Worm (Caenorhabditis elegans): ENCODE results near the gene nnt-1.
A peak's percentile ranks its signal among the peaks of the same experiment; 100 is the strongest.

The nnt-1 gene

ce11 chrX:6118086-6118825 lies 3.9 kb upstream of the nnt-1 start, which contains the start of gene C15H9.2:
C15H9.2 (plus strand) TSS chrX:6118526.
- TF ChIP-seq F23B12.7 (tag; optimal IDR thresholded peaks at IDR 0.05; ENCODE audit: insufficient read depth) (no peak), nhr-80 (tag; optimal IDR thresholded peaks at IDR 0.05) (peak; percentile 56), fkh-3 (tag; optimal IDR thresholded peaks at IDR 0.05) (no peak), ceh-91 (GFP tag; IDR thresholded peaks at IDR 0.05) (no peak), cebp-2 (GFP tag; IDR thresholded peaks at IDR 0.05) (no peak), F37B4.10 (GFP tag; IDR thresholded peaks at IDR 0.05) (no peak), F39B2.1 (GFP tag; IDR thresholded peaks at IDR 0.05) (no peak)

- no peak for TF ChIP-seq let-607 (tag; optimal IDR thresholded peaks at IDR 0.05)
- TF ChIP-seq rpc-1 (optimal IDR thresholded peaks at IDR 0.05): no peak
- TF ChIP-seq rpc-1 (tag; optimal IDR thresholded peaks at IDR 0.05): no peak
- peak; percentile 28 for TF ChIP-seq pha-4 (tag; optimal IDR thresholded peaks at IDR 0.05)
- TF ChIP-seq lag-1 (GFP tag; IDR thresholded peaks at IDR 0.05): no peak
- no peak for TF ChIP-seq dox-1 (GFP tag; IDR thresholded peaks at IDR 0.05)
- no peak for TF ChIP-seq nhr-80 (tag; optimal IDR thresholded peaks at IDR 0.05)
- TF ChIP-seq let-526 (GFP tag; IDR thresholded peaks at IDR 0.05): no peak
Observed at ce11 chrX:6121279-6121678, 832 bp upstream of the nnt-1 start.

ce11 chrX:6128225-6128686 lies 6.1 kb downstream of the nnt-1 start, which contains the start of gene C15H9.9:
C15H9.9 (minus strand) TSS chrX:6128275.
- peak; percentile 63; the same call in 1 of the 2 replicates for TF ChIP-seq nfyb-1 (GFP tag; IDR thresholded peaks at IDR 0.05)
- TF ChIP-seq zfh-2 (GFP tag; conservative IDR thresholded peaks at IDR 0.05): peak; percentile 53
- TF ChIP-seq hmg-20 (GFP tag; IDR thresholded peaks at IDR 0.05): no peak
- no peak for TF ChIP-seq cebp-1 (GFP tag; IDR thresholded peaks at IDR 0.05)
- peak; percentile 38 for TF ChIP-seq cebp-1 (tag; optimal IDR thresholded peaks at IDR 0.05)
- TF ChIP-seq chd-7 (tag; optimal IDR thresholded peaks at IDR 0.05): peak; percentile 2
- no peak for TF ChIP-seq B0336.3 (GFP tag; IDR thresholded peaks at IDR 0.05)
- TF ChIP-seq C17E4.6 (GFP tag; IDR thresholded peaks at IDR 0.05): 0 out of 2 replicates have a peak, but pooled peaks have one; percentile 22
- no peak for TF ChIP-seq efl-1 (GFP tag; optimal IDR thresholded peaks at IDR 0.05)
- peak; percentile 51; the same call in 1 of the 2 replicates for TF ChIP-seq dox-1 (GFP tag; IDR thresholded peaks at IDR 0.05)
- TF ChIP-seq nhr-80 (tag; optimal IDR thresholded peaks at IDR 0.05): peak; percentile 34

- no peak for TF ChIP-seq sea-2 (GFP tag; IDR thresholded peaks at IDR 0.05)
- no peak for TF ChIP-seq sptf-2 (GFP tag; optimal IDR thresholded peaks at IDR 0.05)
- no peak for TF ChIP-seq mel-28 (tag; optimal IDR thresholded peaks at IDR 0.05; ENCODE audit: borderline replicate concordance)
- no peak for TF ChIP-seq lin-26 (GFP tag; IDR thresholded peaks at IDR 0.05)
Observed at ce11 chrX:6128773-6129172, 6.7 kb downstream of the nnt-1 start.

- TF ChIP-seq ets-4 (GFP tag; optimal IDR thresholded peaks at IDR 0.05) (no peak), dox-1 (GFP tag; IDR thresholded peaks at IDR 0.05) (peak; percentile 41; the same call in 1 of the 2 replicates), lin-40 (tag; optimal IDR thresholded peaks at IDR 0.05) (peak; percentile 2), egl-18 (GFP tag; IDR thresholded peaks at IDR 0.05) (no peak), snpc-3.4 (tag; optimal IDR thresholded peaks at IDR 0.05) (no peak), B0261.1 (tag; optimal IDR thresholded peaks at IDR 0.05) (no peak), F10E7.11 (tag; optimal IDR thresholded peaks at IDR 0.05) (no peak), lin-26 (GFP tag; IDR thresholded peaks at IDR 0.05) (no peak), hmg-20 (GFP tag; IDR thresholded peaks at IDR 0.05) (no peak), lsl-1 (GFP tag; optimal IDR thresholded peaks at IDR 0.05) (no peak), D2030.7 (GFP tag; IDR thresholded peaks at IDR 0.05) (no peak), aptf-3 (GFP tag; IDR thresholded peaks at IDR 0.05) (no peak), rcor-1 (GFP tag; IDR thresholded peaks at IDR 0.05) (no peak), F33H1.4 (GFP tag; IDR thresholded peaks at IDR 0.05) (no peak), let-607 (tag; optimal IDR thresholded peaks at IDR 0.05) (peak in 1 of 2 experiments; percentile 12), atf-7 (tag; optimal IDR thresholded peaks at IDR 0.05) (peak; percentile 51), snpc-1.1 (tag; optimal IDR thresholded peaks at IDR 0.05; ENCODE audit: insufficient read depth) (no peak), lir-1 (GFP tag; conservative IDR thresholded peaks at IDR 0.05) (no peak)
Observed at ce11 chrX:6129277-6129676, 7.2 kb downstream of the nnt-1 start.
